Fruit fly (Drosophila melanogaster) whole organism, embryonic: ENCODE results near the gene Spn85F.

Experiments used
- CG12659 ChIP-seq: fragments of 200-800 bp; sonication (Bioruptor generic); optimal IDR thresholded peaks from 3 replicates; lab custom pipeline; 2017; ENCODE audit warnings: mild to moderate bottlenecking, missing biosample characterization, missing genetic modification reagents, missing genetic modification characterization
- CG14710 ChIP-seq: fragments of 200-800 bp; sonication (Bioruptor generic); optimal IDR thresholded peaks from 3 replicates; lab custom pipeline; 2019; ENCODE audit warnings: missing biosample characterization, mild to moderate bottlenecking, missing genetic modification characterization, moderate library complexity
- CG17912 ChIP-seq: fragments of 200-800 bp; sonication (Bioruptor generic); optimal IDR thresholded peaks from 2 replicates; lab custom pipeline; 2018; ENCODE audit warnings: missing biosample characterization, mild to moderate bottlenecking, missing genetic modification characterization
- CG31224 ChIP-seq: fragments of 200-800 bp; sonication (Bioruptor generic); IDR thresholded peaks from 2 replicates; pipeline ENCODE4 v1.3.6; 2022; ENCODE audit warnings: missing biosample characterization, missing genetic modification characterization
- CG33213 ChIP-seq: fragments of 200-800 bp; sonication (Bioruptor generic); optimal IDR thresholded peaks from 3 replicates; lab custom pipeline; 2016; ENCODE audit warnings: missing biosample characterization, missing genetic modification characterization
- CG6791 ChIP-seq: fragments of 200-800 bp; sonication (Bioruptor generic); IDR thresholded peaks from 3 replicates; pipeline ENCODE4 v1.3.6; 2022; ENCODE audit warnings: missing biosample characterization, missing genetic modification characterization; ENCODE audit not compliant: partially characterized antibody
- CG9932 ChIP-seq: fragments of 200-800 bp; sonication (Bioruptor generic); IDR thresholded peaks from 2 replicates; pipeline ENCODE4 v1.3.6; 2022; ENCODE audit warnings: missing biosample characterization, missing genetic modification characterization
- CTCF ChIP-seq: fragments of 200-800 bp; sonication (Bioruptor generic); optimal IDR thresholded peaks from 2 replicates; lab custom pipeline; 2017; ENCODE audit warnings: missing biosample characterization, mild to moderate bottlenecking, missing genetic modification characterization, moderate library complexity
- Doc2 ChIP-seq: fragments of 200-800 bp; sonication (Bioruptor generic); IDR thresholded peaks from 2 replicates; pipeline ENCODE4 v1.3.6; 2022; ENCODE audit warnings: missing biosample characterization, missing genetic modification characterization
- ERR ChIP-seq: fragments of 200-800 bp; sonication (Bioruptor generic); optimal IDR thresholded peaks from 2 replicates; lab custom pipeline; 2016; ENCODE audit warnings: missing biosample characterization, missing genetic modification characterization
- Eip74EF ChIP-seq, 2 experiments: fragments of 200-800 bp in 1 of 2; fragments of >200 bp in 1 of 2; sonication (Bioruptor generic) in 1 of 2; optimal IDR thresholded peaks; 2 replicates each; lab custom pipeline; 2017 to 2019; ENCODE audit warnings: missing biosample characterization in 2 of 2, missing genetic modification characterization in 2 of 2, mild to moderate bottlenecking in 1 of 2, moderate library complexity in 1 of 2
- Fer3 ChIP-seq: fragments of 200-800 bp; sonication (Bioruptor generic); optimal IDR thresholded peaks from 2 replicates; lab custom pipeline; 2018; ENCODE audit warnings: missing biosample characterization, mild to moderate bottlenecking, missing genetic modification characterization, moderate library complexity
- Gug ChIP-seq: fragments of 200-800 bp; sonication (Bioruptor generic); IDR thresholded peaks from 4 replicates; pipeline ENCODE4 v1.3.6; 2022; ENCODE audit warnings: missing biosample characterization, missing genetic modification characterization
- HLHmδ ChIP-seq: fragments of 200-800 bp; sonication (Bioruptor generic); optimal IDR thresholded peaks from 2 replicates; lab custom pipeline; 2018; ENCODE audit warnings: missing biosample characterization, mild to moderate bottlenecking, missing genetic modification characterization, moderate library complexity
- Hr51 ChIP-seq, 2 experiments: fragments of 200-800 bp; sonication (Bioruptor generic); optimal IDR thresholded peaks; 2 replicates in 1 of 2; 3 replicates in 1 of 2; lab custom pipeline; 2016 to 2018; ENCODE audit warnings: missing biosample characterization in 2 of 2, missing genetic modification characterization in 2 of 2, mild to moderate bottlenecking in 1 of 2, moderate library complexity in 1 of 2
- Med ChIP-seq: fragments of 200-800 bp; sonication (Bioruptor generic); peaks from one replicate; lab custom pipeline; 2016; ENCODE audit warnings: missing biosample characterization, missing genetic modification characterization, mild to moderate bottlenecking, inconsistent platforms, moderate library complexity
- Nf-YA ChIP-seq: fragments of 200-800 bp; sonication (Bioruptor generic); IDR thresholded peaks from 2 replicates; pipeline ENCODE4 v1.3.6; 2022; ENCODE audit warnings: missing biosample characterization, missing genetic modification characterization
- Spps ChIP-seq: fragments of 200-800 bp; sonication (Bioruptor generic); optimal IDR thresholded peaks from 2 replicates; lab custom pipeline; 2018; ENCODE audit warnings: missing biosample characterization, mild to moderate bottlenecking, missing genetic modification characterization
- Stat92E ChIP-seq, 3 experiments: fragments of >200 bp in 2 of 3; fragments of 200-800 bp in 1 of 3; sonication (Bioruptor generic) in 1 of 3; optimal IDR thresholded peaks; 2 replicates each; lab custom pipeline; 2017 to 2019; ENCODE audit warnings: missing biosample characterization in 3 of 3, missing genetic modification characterization in 3 of 3, mild to moderate bottlenecking in 1 of 3, moderate library complexity in 1 of 3
- cg ChIP-seq: fragments of 200-800 bp; sonication (Bioruptor generic); optimal IDR thresholded peaks from 3 replicates; lab custom pipeline; 2019; ENCODE audit warnings: missing biosample characterization, mild to moderate bottlenecking, missing genetic modification characterization, moderate library complexity
- corto ChIP-seq: fragments of 200-800 bp; sonication (Bioruptor generic); optimal IDR thresholded peaks from 2 replicates; lab custom pipeline; 2016; ENCODE audit warnings: missing biosample characterization, mild to moderate bottlenecking, missing genetic modification characterization, moderate library complexity
- fd3F ChIP-seq: fragments of 200-800 bp; sonication (Bioruptor generic); optimal IDR thresholded peaks from 2 replicates; lab custom pipeline; 2018; ENCODE audit warnings: missing biosample characterization, mild to moderate bottlenecking, missing genetic modification characterization, moderate library complexity
- gce ChIP-seq: fragments of 200-800 bp; sonication (Bioruptor generic); IDR thresholded peaks from 3 replicates; pipeline ENCODE4 v1.3.6; 2022; ENCODE audit warnings: missing biosample characterization, missing genetic modification characterization
- grau ChIP-seq: fragments of 200-800 bp; optimal IDR thresholded peaks from 3 replicates; lab custom pipeline; 2019; ENCODE audit warnings: missing biosample characterization, mild to moderate bottlenecking, missing genetic modification characterization, moderate library complexity
- lab ChIP-seq: fragments of 200-800 bp; sonication (Bioruptor generic); optimal IDR thresholded peaks from 3 replicates; lab custom pipeline; 2017; ENCODE audit warnings: missing biosample characterization, missing genetic modification characterization, mild to moderate bottlenecking, moderate library complexity, missing genetic modification reagents
- lbe ChIP-seq: fragments of 200-800 bp; sonication (Bioruptor generic); optimal IDR thresholded peaks from 2 replicates; lab custom pipeline; 2016; ENCODE audit warnings: missing biosample characterization, mild to moderate bottlenecking, missing genetic modification characterization
- nerfin-1 ChIP-seq: fragments of 200-800 bp; sonication (Bioruptor generic); optimal IDR thresholded peaks from 3 replicates; lab custom pipeline; 2019; ENCODE audit warnings: missing biosample characterization, mild to moderate bottlenecking, missing genetic modification characterization, moderate library complexity
- nom ChIP-seq: fragments of 200-800 bp; sonication (Bioruptor generic); optimal IDR thresholded peaks from 2 replicates; lab custom pipeline; 2017; ENCODE audit warnings: missing biosample characterization, missing genetic modification characterization, mild to moderate bottlenecking, moderate library complexity, missing genetic modification reagents
- prd ChIP-seq, 3 experiments: fragments of >200 bp in 2 of 3; fragments of 200-800 bp in 1 of 3; sonication (Bioruptor generic) in 1 of 3; optimal IDR thresholded peaks in 2 of 3; IDR thresholded peaks in 1 of 3; 2 replicates in 2 of 3; 3 replicates in 1 of 3; pipeline versions ENCODE4 v1.3.6 to Lab custom; 2017 to 2022; ENCODE audit warnings: missing biosample characterization in 1 of 3, missing genetic modification characterization in 1 of 3
- salm ChIP-seq: fragments of 200-800 bp; sonication (Bioruptor generic); optimal IDR thresholded peaks from 2 replicates; lab custom pipeline; 2018; ENCODE audit warnings: missing biosample characterization, mild to moderate bottlenecking, missing genetic modification characterization
- sim ChIP-seq: fragments of 200-800 bp; sonication (Bioruptor generic); IDR thresholded peaks from 2 replicates; pipeline ENCODE4 v1.3.6; 2022; ENCODE audit warnings: missing biosample characterization, missing genetic modification characterization
- sna ChIP-seq: fragments of 200-800 bp; sonication (Bioruptor generic); IDR thresholded peaks from 2 replicates; pipeline ENCODE4 v1.3.6; 2022; ENCODE audit warnings: missing biosample characterization, missing genetic modification characterization; ENCODE audit not compliant: partially characterized antibody
- tio ChIP-seq: fragments of 200-800 bp; sonication (Bioruptor generic); optimal IDR thresholded peaks from 2 replicates; lab custom pipeline; 2017; ENCODE audit warnings: missing biosample characterization, missing genetic modification characterization, inconsistent platforms
- tup ChIP-seq: fragments of 200-800 bp; sonication (Bioruptor generic); optimal IDR thresholded peaks from 2 replicates; lab custom pipeline; 2016; ENCODE audit warnings: missing biosample characterization, mild to moderate bottlenecking, missing genetic modification characterization, moderate library complexity
- vvl ChIP-seq: fragments of 200-800 bp; sonication (Bioruptor generic); IDR thresholded peaks from 2 replicates; pipeline ENCODE4 v1.3.6; 2022; ENCODE audit warnings: missing biosample characterization, missing genetic modification characterization
- zf30C ChIP-seq: fragments of 200-800 bp; sonication (Bioruptor generic); optimal IDR thresholded peaks from 3 replicates; lab custom pipeline; 2018; ENCODE audit warnings: missing biosample characterization, mild to moderate bottlenecking, missing genetic modification characterization

The Spn85F gene

DNA sequence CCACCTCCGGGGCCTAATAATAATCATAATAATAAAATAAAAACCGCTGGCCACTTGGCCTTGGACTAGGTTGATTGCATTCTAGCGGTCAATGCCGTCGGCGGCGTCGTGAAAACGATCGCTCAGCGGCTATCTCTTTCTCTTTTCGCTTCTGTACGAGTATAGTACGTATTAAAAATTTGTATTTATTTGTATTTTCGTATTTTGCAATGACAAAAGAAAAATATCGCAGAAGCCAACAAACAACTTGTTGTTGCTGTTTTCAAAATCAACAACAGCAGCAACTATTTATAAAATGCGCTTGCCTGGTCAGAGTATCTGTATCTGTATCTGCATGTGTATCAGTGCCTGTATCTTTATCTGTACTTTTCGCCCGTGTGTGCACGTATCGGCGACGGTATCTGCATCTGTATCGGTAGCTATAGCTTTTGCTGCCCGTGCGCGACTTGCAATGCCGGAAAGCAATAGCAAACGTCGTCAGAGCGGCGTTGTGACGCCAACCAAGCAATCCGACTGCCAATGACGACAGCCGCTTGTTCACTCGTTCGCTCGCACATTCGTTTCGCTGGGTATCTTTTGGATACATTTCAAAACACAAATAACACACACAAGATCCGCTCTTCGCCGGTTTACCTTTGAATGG, 42.2 kb upstream of the Spn85F start (continued):
- TF ChIP-seq CG6791 (GFP tag; lab: Robert Waterston, UW) (no peak), cg (peak; percentile 44), Fer3 (tag; lab: Kevin White, UChicago) (no peak), Gug (GFP tag; lab: Robert Waterston, UW) (no peak), salm (no peak), CG12659 (GFP tag; lab: Kevin White, UChicago) (no peak), Spps (tag; lab: Kevin White, UChicago) (no peak), Med (peak; percentile 26), HLHmδ (GFP tag; lab: Kevin White, UChicago) (no peak), vvl (GFP tag; lab: Robert Waterston, UW) (0 out of 2 replicates have a peak, but pooled peaks have one; percentile 16), corto (GFP tag; lab: Kevin White, UChicago) (peak; percentile 88), CG33213 (GFP tag; lab: Kevin White, UChicago) (no peak), Eip74EF (GFP tag; optimal IDR thresholded peaks at IDR 0.05; lab: Kevin White, UChicago) (peak in 1 of 2 experiments; percentile 56), nerfin-1 (tag; lab: Kevin White, UChicago) (no peak), sna (no peak), Stat92E (GFP tag; optimal IDR thresholded peaks at IDR 0.05; lab: Kevin White, UChicago) (no peak), tup (GFP tag; lab: Kevin White, UChicago) (no peak), nom (GFP tag; lab: Kevin White, UChicago) (peak; percentile 30), Doc2 (GFP tag; lab: Robert Waterston, UW) (no peak), sim (GFP tag; lab: Robert Waterston, UW) (no peak), tio (GFP tag; lab: Kevin White, UChicago) (no peak), lab (no peak), CG17912 (GFP tag; lab: Kevin White, UChicago) (no peak), Nf-YA (GFP tag; lab: Robert Waterston, UW) (no peak), grau (tag; lab: Kevin White, UChicago) (no peak), zf30C (GFP tag; lab: Kevin White, UChicago) (no peak), gce (GFP tag; lab: Robert Waterston, UW) (no peak), lbe (peak; percentile 59), ERR (GFP tag; lab: Kevin White, UChicago) (no peak), Hr51 (GFP tag; optimal IDR thresholded peaks at IDR 0.05; lab: Kevin White, UChicago) (no peak), fd3F (GFP tag; lab: Kevin White, UChicago) (no peak), prd (optimal IDR thresholded peaks at IDR 0.05; lab: Kevin White, UChicago) (no peak), prd (GFP tag; IDR thresholded peaks at IDR 0.05; lab: Robert Waterston, UW) (no peak)

DNA sequence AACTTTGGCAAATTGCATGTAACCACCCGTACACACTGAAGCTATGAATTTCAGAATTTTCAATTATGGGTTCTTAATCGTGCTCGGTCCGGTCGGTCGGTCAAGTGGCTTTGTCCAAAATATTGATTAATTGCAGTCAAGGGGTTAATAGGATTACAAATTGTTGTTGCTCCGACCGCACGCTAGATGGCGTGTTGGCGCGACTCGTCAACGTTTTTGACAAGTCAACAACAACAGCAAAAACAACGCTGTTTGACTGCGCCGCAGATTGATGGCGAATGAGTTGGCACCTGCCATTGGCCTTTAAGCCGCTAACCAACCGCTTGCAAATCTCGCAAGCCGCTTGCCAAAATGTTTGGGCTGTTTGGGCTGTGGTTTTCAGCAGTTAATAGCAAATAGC, 40.2 kb upstream of the Spn85F start:
- peak; percentile 81 for TF ChIP-seq CTCF (GFP tag; lab: Kevin White, UChicago)
- no peak for TF ChIP-seq grau (tag; lab: Kevin White, UChicago)
- TF ChIP-seq, all 482 proteins: peak for 1

DNA sequence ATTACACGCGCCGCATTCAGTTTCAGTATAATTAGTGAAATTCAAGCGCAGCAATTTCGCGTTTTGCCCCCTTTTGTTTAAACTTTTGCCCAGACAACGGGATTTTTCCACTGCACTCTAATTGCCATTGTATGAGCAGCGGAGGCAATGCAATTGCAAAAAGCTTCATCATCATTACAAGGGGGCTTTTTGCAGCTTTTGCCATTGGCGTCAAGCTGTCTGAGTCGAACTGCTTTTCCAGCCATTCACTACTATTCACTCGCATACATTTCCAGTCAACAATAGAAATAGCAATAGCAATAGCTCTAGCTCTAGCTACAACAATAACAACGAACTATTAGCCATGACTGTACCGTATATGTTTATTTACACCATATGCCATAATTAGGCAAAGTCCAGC, 39.8 kb upstream of the Spn85F start:
- TF ChIP-seq CG31224 (GFP tag; lab: Robert Waterston, UW) (no peak), CG14710 (tag; lab: Kevin White, UChicago) (no peak), CG9932 (no peak)
